Worm (Caenorhabditis elegans) whole organism, L3 larva: ENCODE data around the gene C04E7.1.
"Not testable (repeated sequence)": the region's sequence is repeated elsewhere in the genome, so short reads cannot be mapped to it uniquely, and the experiment has no call there.

Experiments
- R02D3.7 ChIP-seq: fragments of 150-350 bp; optimal IDR thresholded peaks from 2 replicates; lab custom pipeline; 2014; ENCODE audit warnings: missing biosample characterization, missing genetic modification characterization
- aly-2 ChIP-seq: fragments of 150-350 bp; optimal IDR thresholded peaks from 2 replicates; lab custom pipeline; 2014; ENCODE audit warnings: missing biosample characterization, missing genetic modification characterization
- ama-1 ChIP-seq: fragments of 150-350 bp; optimal IDR thresholded peaks from 2 replicates; lab custom pipeline; 2018
- ceh-28 ChIP-seq: fragments of 150-350 bp; optimal IDR thresholded peaks from 2 replicates; lab custom pipeline; 2014; ENCODE audit warnings: missing biosample characterization, missing genetic modification reagents, missing genetic modification characterization
- ceh-82 ChIP-seq: fragments of 150-350 bp; optimal IDR thresholded peaks from 2 replicates; lab custom pipeline; 2014; ENCODE audit warnings: missing biosample characterization, missing genetic modification characterization
- ceh-9 ChIP-seq: sonication (generic microtip); optimal IDR thresholded peaks from 2 replicates; lab custom pipeline; 2018; ENCODE audit warnings: missing biosample characterization, missing genetic modification characterization
- daf-12 ChIP-seq: fragments of 150-350 bp; optimal IDR thresholded peaks from 2 replicates; lab custom pipeline; 2014; ENCODE audit warnings: missing biosample characterization, missing genetic modification reagents, missing genetic modification characterization
- egl-5 ChIP-seq: fragments of 150-350 bp; optimal IDR thresholded peaks from 2 replicates; lab custom pipeline; 2017; ENCODE audit warnings: missing biosample characterization, missing genetic modification reagents, missing genetic modification characterization, inconsistent platforms
- elt-1 ChIP-seq: fragments of 150-350 bp; optimal IDR thresholded peaks from 2 replicates; lab custom pipeline; 2014; ENCODE audit warnings: missing biosample characterization, missing genetic modification characterization
- elt-2 ChIP-seq: sonication (generic microtip); optimal IDR thresholded peaks from 2 replicates; lab custom pipeline; 2016; ENCODE audit warnings: missing genetic modification reagents, mild to moderate bottlenecking, missing genetic modification characterization, missing compliant biosample characterization
- eor-1 ChIP-seq, 2 experiments: fragments of 150-350 bp; optimal IDR thresholded peaks; 2 replicates each; lab custom pipeline; 2014 to 2018; ENCODE audit warnings: missing biosample characterization in 2 of 2, missing genetic modification characterization in 2 of 2
- fkh-10 ChIP-seq: sonication (generic microtip); optimal IDR thresholded peaks from 2 replicates; lab custom pipeline; 2017; ENCODE audit warnings: missing biosample characterization, missing genetic modification reagents, missing genetic modification characterization
- hmg-11 ChIP-seq: sonication (generic microtip); optimal IDR thresholded peaks from 2 replicates; lab custom pipeline; 2016; ENCODE audit warnings: missing genetic modification characterization, missing compliant biosample characterization
- jun-1 ChIP-seq: fragments of 150-350 bp; optimal IDR thresholded peaks from 2 replicates; lab custom pipeline; 2014; ENCODE audit warnings: missing biosample characterization, missing genetic modification reagents, missing genetic modification characterization
- lin-15B ChIP-seq: fragments of 150-350 bp; optimal IDR thresholded peaks from 2 replicates; lab custom pipeline; 2014; ENCODE audit warnings: missing biosample characterization, missing genetic modification characterization
- lin-39 ChIP-seq: fragments of 150-350 bp; optimal IDR thresholded peaks from 2 replicates; lab custom pipeline; 2018; ENCODE audit warnings: missing biosample characterization, missing genetic modification reagents, missing genetic modification characterization
- mdl-1 ChIP-seq: fragments of 150-350 bp; optimal IDR thresholded peaks from 2 replicates; lab custom pipeline; 2014; ENCODE audit warnings: missing biosample characterization, missing genetic modification characterization
- mml-1 ChIP-seq: fragments of 150-350 bp; sonication (generic microtip); optimal IDR thresholded peaks from 3 replicates; lab custom pipeline; 2014; ENCODE audit warnings: missing biosample characterization, missing genetic modification characterization
- nfya-1 ChIP-seq: sonication (generic microtip); optimal IDR thresholded peaks from 2 replicates; lab custom pipeline; 2017; ENCODE audit warnings: missing genetic modification characterization, mild to moderate bottlenecking, missing compliant biosample characterization, antibody characterized with exemption, moderate library complexity; ENCODE audit not compliant: insufficient read depth
- nhr-11 ChIP-seq: fragments of 150-350 bp; optimal IDR thresholded peaks from 2 replicates; lab custom pipeline; 2014; ENCODE audit warnings: missing biosample characterization, missing genetic modification characterization
- nhr-12 ChIP-seq: fragments of 150-350 bp; optimal IDR thresholded peaks from 2 replicates; lab custom pipeline; 2014; ENCODE audit warnings: missing biosample characterization, missing genetic modification characterization
- nhr-23 ChIP-seq: fragments of 150-350 bp; optimal IDR thresholded peaks from 2 replicates; lab custom pipeline; 2014; ENCODE audit warnings: missing biosample characterization, missing genetic modification reagents, missing genetic modification characterization
- nhr-237 ChIP-seq: fragments of 150-350 bp; optimal IDR thresholded peaks from 2 replicates; lab custom pipeline; 2014; ENCODE audit warnings: missing biosample characterization, missing genetic modification characterization
- nhr-25 ChIP-seq: sonication (generic microtip); optimal IDR thresholded peaks from 2 replicates; lab custom pipeline; 2017; ENCODE audit warnings: missing biosample characterization, missing genetic modification characterization
- nhr-28 ChIP-seq: fragments of 150-350 bp; optimal IDR thresholded peaks from 2 replicates; lab custom pipeline; 2014; ENCODE audit warnings: missing biosample characterization, missing genetic modification characterization
- nhr-67 ChIP-seq: fragments of 150-350 bp; optimal IDR thresholded peaks from 2 replicates; lab custom pipeline; 2014; ENCODE audit warnings: missing biosample characterization, missing genetic modification characterization
- nhr-76 ChIP-seq: fragments of 150-350 bp; sonication (generic microtip); optimal IDR thresholded peaks from 5 replicates; lab custom pipeline; 2014; ENCODE audit warnings: missing biosample characterization, missing genetic modification characterization
- nhr-77 ChIP-seq: fragments of 150-350 bp; optimal IDR thresholded peaks from 2 replicates; lab custom pipeline; 2014; ENCODE audit warnings: missing biosample characterization, missing genetic modification characterization
- pha-4 ChIP-seq: fragments of 150-350 bp; optimal IDR thresholded peaks from 2 replicates; lab custom pipeline; 2014; ENCODE audit warnings: missing biosample characterization, missing genetic modification reagents, missing genetic modification characterization
- pqm-1 ChIP-seq: fragments of 150-350 bp; optimal IDR thresholded peaks from 2 replicates; lab custom pipeline; 2017; ENCODE audit warnings: missing biosample characterization, missing genetic modification characterization, inconsistent platforms
- sea-2 ChIP-seq: fragments of 150-350 bp; sonication (generic microtip); optimal IDR thresholded peaks from 4 replicates; lab custom pipeline; 2014; ENCODE audit warnings: missing biosample characterization, missing genetic modification reagents, missing genetic modification characterization
- skn-1 ChIP-seq: fragments of 150-350 bp; optimal IDR thresholded peaks from 2 replicates; lab custom pipeline; 2014; ENCODE audit warnings: missing biosample characterization, missing genetic modification characterization
- snpc-4 ChIP-seq: fragments of 150-350 bp; optimal IDR thresholded peaks from 2 replicates; lab custom pipeline; 2014; ENCODE audit warnings: missing biosample characterization, missing genetic modification characterization
- tbx-2 ChIP-seq: sonication (generic microtip); optimal IDR thresholded peaks from 2 replicates; lab custom pipeline; 2016; ENCODE audit warnings: mild to moderate bottlenecking, missing genetic modification characterization, missing compliant biosample characterization
- unc-39 ChIP-seq: sonication (generic microtip); optimal IDR thresholded peaks from 4 replicates; lab custom pipeline; 2017; ENCODE audit warnings: missing biosample characterization, missing genetic modification characterization
- zag-1 ChIP-seq: fragments of 150-350 bp; optimal IDR thresholded peaks from 2 replicates; lab custom pipeline; 2014; ENCODE audit warnings: missing biosample characterization, missing genetic modification characterization
- ztf-11 ChIP-seq: fragments of 150-350 bp; optimal IDR thresholded peaks from 2 replicates; lab custom pipeline; 2014; ENCODE audit warnings: missing biosample characterization, missing genetic modification characterization
- ztf-4 ChIP-seq: fragments of 150-350 bp; optimal IDR thresholded peaks from 2 replicates; lab custom pipeline; 2014; ENCODE audit warnings: missing biosample characterization, missing genetic modification characterization

C04E7.1 gene

DNA sequence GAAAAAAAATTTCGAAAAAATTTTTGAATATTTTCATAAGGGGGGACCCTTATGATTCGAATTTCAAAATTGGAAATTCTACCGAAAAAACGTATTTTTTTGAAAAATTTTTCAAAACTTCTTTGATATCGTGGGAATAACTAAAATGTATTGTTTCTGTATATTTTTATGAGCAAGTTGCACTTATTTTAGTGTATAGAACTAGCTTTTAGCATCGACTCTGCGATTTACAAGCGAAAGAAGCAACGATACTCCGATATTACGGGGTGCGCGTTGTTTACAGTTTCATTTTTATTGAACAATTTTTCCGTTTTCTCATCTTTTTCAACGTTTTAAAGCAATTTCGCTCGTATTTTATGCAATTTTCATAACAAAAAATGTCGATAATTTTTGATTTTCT is 35.7 kb upstream of the C04E7.1 start, which contains the start of gene M02E1.3:
TSS of gene M02E1.3 (plus strand) at position 301 of the 400 bp plus-strand sequence.
- TF ChIP-seq elt-1, nhr-77, mdl-1 (tag; lab: Kevin White, UChicago): not testable (repeated sequence)
- TF ChIP-seq, all 47 proteins: peak for 0; not testable (repeated sequence) for 47

DNA sequence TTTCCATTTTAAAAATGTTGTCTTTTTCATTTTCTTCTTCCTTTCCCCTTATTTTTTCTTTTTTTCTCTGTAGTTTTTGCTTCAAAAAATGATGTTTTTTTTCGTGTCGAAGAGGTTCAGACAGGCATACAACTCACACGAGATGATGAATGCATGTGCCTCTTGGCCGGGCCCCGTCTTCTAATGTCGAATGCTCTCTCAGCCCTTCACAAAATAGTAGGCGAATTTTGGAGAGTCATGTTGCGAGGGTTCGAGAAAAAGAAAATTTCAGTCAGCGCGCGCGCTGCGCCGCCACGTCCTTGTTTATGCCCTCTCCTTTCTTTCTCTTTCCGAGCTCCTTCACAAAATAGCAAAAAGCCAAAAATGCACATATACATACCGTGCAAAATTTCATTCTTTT is 33.9 kb upstream of the C04E7.1 start:
- TF ChIP-seq snpc-4 (peak; percentile 25), jun-1 (tag; lab: Kevin White, UChicago) (no peak), nhr-11 (peak; percentile 21), pha-4 (peak; percentile 20), ama-1 (peak; percentile 34), nhr-237 (tag; lab: Kevin White, UChicago) (no peak), daf-12 (tag; lab: Kevin White, UChicago) (no peak), lin-15B (tag; lab: Kevin White, UChicago) (peak; percentile 71), sea-2 (GFP tag; lab: Kevin White, UChicago) (no peak), elt-2 (tag; lab: Kevin White, UChicago) (peak; percentile 47), nhr-25 (tag; lab: Kevin White, UChicago) (no peak), nhr-28 (tag; lab: Kevin White, UChicago) (no peak), skn-1 (peak; percentile 18), fkh-10 (GFP tag; lab: Kevin White, UChicago) (peak; percentile 79), lin-39 (tag; lab: Kevin White, UChicago) (peak; percentile 83), egl-5 (tag; lab: Kevin White, UChicago) (peak; percentile 66), ceh-28 (tag; lab: Kevin White, UChicago) (no peak), R02D3.7 (tag; lab: Kevin White, UChicago) (no peak), nfya-1 (tag; lab: Kevin White, UChicago) (peak; percentile 81), ztf-11 (no peak), mml-1 (tag; lab: Kevin White, UChicago) (no peak), hmg-11 (peak; percentile 59), mdl-1 (tag; lab: Kevin White, UChicago) (peak; percentile 85)

DNA sequence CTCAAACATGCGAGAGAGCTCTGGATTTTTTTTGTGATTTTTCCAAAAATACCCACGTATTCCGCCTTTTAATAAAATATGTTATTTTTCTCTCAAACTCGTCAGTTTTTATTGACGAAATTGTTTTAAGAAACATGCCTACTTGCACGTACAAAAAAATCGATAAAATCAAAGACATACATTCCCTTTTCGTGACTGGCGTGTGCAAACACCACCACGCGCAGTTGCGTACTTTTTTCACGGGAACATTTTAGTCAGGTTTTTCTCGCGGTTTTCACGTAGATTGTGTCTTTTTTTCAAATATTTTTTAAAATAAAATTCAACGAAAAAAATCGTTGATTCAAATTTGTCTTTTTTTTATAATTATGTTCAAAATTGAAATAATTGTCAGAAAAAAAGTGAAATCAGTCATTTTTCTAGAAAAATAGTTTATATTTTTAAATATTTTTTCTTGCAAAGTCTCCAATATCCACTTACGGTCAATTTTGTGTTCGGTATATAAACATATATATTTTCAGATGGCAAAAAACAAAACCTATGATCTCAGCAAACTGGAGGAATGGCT is 32.2 kb upstream of the C04E7.1 start, which contains the start of gene M02E1.1:
TSS of gene M02E1.1 (plus strand) at position 515 of the 565 bp plus-strand sequence.
- peak; percentile 26 for TF ChIP-seq ama-1
- peak; percentile 11 for TF ChIP-seq elt-2 (tag; lab: Kevin White, UChicago)
- TF ChIP-seq unc-39 (tag; lab: Kevin White, UChicago) = no peak
- TF ChIP-seq nhr-23 = peak; percentile 50
- TF ChIP-seq eor-1 (tag; optimal IDR thresholded peaks at IDR 0.05; lab: Kevin White, UChicago) = no peak
- no peak for TF ChIP-seq pqm-1 (tag; lab: Kevin White, UChicago)
- peak; percentile 46 for TF ChIP-seq hmg-11
- TF ChIP-seq nhr-76 (tag; lab: Kevin White, UChicago) = no peak
- peak; percentile 9 for TF ChIP-seq nhr-25 (tag; lab: Kevin White, UChicago)
- TF ChIP-seq ceh-28 (tag; lab: Kevin White, UChicago) = peak; percentile 76
- TF ChIP-seq nfya-1 (tag; lab: Kevin White, UChicago) = peak; percentile 36
- TF ChIP-seq nhr-12 (tag; lab: Kevin White, UChicago) = no peak
- TF ChIP-seq pha-4 = peak; percentile 47

DNA sequence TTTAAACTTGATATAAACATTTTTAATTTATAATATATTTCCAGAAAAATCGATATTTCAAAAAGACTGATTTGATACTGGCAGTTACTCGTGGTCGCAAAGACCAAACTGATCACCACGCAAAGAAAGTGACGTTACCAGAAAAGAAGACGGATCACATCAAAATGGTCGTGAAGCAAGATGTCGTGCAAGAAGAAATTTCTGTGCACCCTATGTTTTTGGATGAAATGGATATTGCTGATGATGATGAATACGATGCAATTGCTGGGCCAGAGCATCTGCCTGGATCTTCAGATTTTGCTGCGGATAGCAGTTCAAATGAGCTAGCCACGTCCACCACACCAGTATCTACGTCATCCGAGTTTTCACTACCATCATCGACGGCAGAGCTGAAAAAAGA is 29.2 kb upstream of the C04E7.1 start:
- TF ChIP-seq nhr-28 (tag; lab: Kevin White, UChicago) (no peak), ceh-9 (no peak), elt-2 (tag; lab: Kevin White, UChicago) (no peak), hmg-11 (no peak)

DNA sequence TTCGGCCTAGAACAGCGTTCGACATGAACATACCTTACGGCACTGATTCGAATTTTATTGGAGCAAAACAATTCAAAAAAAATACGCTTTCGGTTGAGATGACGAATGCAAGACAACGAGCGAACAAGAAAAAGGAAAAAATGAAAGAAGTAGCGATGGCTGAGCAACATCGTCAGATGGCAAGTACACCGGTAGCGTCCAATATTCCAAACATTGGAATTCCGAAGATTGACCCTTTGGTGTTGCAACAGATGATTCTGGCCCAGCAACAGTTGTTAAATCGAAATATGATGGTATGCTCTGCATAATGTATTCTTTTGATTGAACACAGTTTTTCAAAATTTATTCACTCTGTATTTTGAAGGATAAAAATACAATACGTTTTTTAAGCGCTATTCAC is 25.2 kb upstream of the C04E7.1 start:
- TF ChIP-seq ceh-82 (tag; lab: Kevin White, UChicago) (no peak), nhr-12 (tag; lab: Kevin White, UChicago) (no peak), aly-2 (tag; lab: Kevin White, UChicago) (no peak), elt-2 (tag; lab: Kevin White, UChicago) (no peak), ama-1 (no peak), tbx-2 (tag; lab: Kevin White, UChicago) (no peak), R02D3.7 (tag; lab: Kevin White, UChicago) (no peak), nhr-67 (tag; lab: Kevin White, UChicago) (no peak), ztf-4 (tag; lab: Kevin White, UChicago) (no peak), ztf-11 (no peak), ceh-9 (no peak), nhr-11 (no peak), sea-2 (GFP tag; lab: Kevin White, UChicago) (no peak), nhr-23 (no peak), fkh-10 (GFP tag; lab: Kevin White, UChicago) (no peak), zag-1 (no peak), nhr-77 (tag; lab: Kevin White, UChicago) (no peak)
